Worm (Caenorhabditis elegans): ENCODE measurements around the gene R04A9.1.

DNA sequence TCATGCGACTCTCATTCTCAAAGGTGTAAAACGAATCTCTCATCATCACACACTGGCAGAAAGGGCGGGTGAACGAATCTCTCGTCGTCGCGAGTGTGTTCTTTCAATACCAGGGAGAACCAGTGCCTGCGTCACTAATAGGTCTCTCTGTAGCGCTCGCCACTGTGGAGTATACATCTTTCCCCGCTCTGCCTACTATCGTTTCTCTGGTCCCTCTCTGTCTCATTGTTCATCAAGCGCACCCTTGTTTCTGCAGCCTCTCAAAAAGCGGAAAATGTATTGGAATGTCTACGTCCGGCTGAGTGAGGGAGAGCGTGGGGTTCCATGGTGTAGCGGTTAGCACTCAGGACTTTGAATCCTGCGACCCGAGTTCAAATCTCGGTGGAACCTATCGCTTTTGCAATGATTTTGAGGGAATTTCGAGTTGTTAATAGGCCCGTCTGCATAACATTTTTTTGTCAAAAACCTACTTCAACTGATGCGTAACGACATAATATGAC, 5.4 kb downstream of the R04A9.1 start:
- TF ChIP-seq ztf-11 (tag; optimal IDR thresholded peaks at IDR 0.05) (no peak), elt-1 (tag; optimal IDR thresholded peaks at IDR 0.05) (peak; percentile 54), mdl-1 (tag; optimal IDR thresholded peaks at IDR 0.05) (peak; percentile 61), nhr-67 (tag; optimal IDR thresholded peaks at IDR 0.05) (no peak), unc-62 (GFP tag; optimal IDR thresholded peaks at IDR 0.05) (no peak)
